Worm (Caenorhabditis elegans) whole organism, L4 larva: ENCODE measurements around the gene R10H1.1.

ENCODE experiments used
- F10B5.3 ChIP-seq: sonication (generic microtip); optimal IDR thresholded peaks from 2 replicates; lab custom pipeline; 2016; ENCODE audit warnings: mild to moderate bottlenecking, missing genetic modification characterization, missing compliant biosample characterization
- F49E8.2 ChIP-seq: sonication (generic microtip); optimal IDR thresholded peaks from 2 replicates; lab custom pipeline; 2016; ENCODE audit warnings: missing compliant biosample characterization, mild to moderate bottlenecking, missing genetic modification characterization, borderline replicate concordance
- T20F7.1 ChIP-seq: fragments of 200-800 bp; sonication (Bioruptor generic); optimal IDR thresholded peaks from 2 replicates; lab custom pipeline; 2018; ENCODE audit warnings: mild to moderate bottlenecking, missing genetic modification characterization, missing compliant biosample characterization
- ZK546.5 ChIP-seq, 2 experiments: sonication (generic microtip); optimal IDR thresholded peaks; 2 replicates each; lab custom pipeline; 2017; ENCODE audit warnings: missing biosample characterization in 2 of 2, missing genetic modification characterization in 2 of 2
- aha-1 ChIP-seq: fragments of 150-350 bp; peaks from one replicate; lab custom pipeline; 2014; ENCODE audit warnings: missing biosample characterization, missing genetic modification characterization
- ceh-20 ChIP-seq: fragments of 200-800 bp; sonication (Bioruptor generic); IDR thresholded peaks from 2 replicates; pipeline ENCODE4 v1.3.6; 2022; ENCODE audit warnings: missing genetic modification reagents, missing genetic modification characterization, missing compliant biosample characterization
- ceh-28 ChIP-seq: fragments of 150-350 bp; optimal IDR thresholded peaks from 2 replicates; lab custom pipeline; 2014; ENCODE audit warnings: missing biosample characterization, missing genetic modification reagents, missing genetic modification characterization
- ceh-62 ChIP-seq: sonication (generic microtip); optimal IDR thresholded peaks from 2 replicates; lab custom pipeline; 2017; ENCODE audit warnings: missing biosample characterization, missing genetic modification characterization
- ces-1 ChIP-seq: fragments of 150-350 bp; sonication (generic microtip); optimal IDR thresholded peaks from 4 replicates; lab custom pipeline; 2014; ENCODE audit warnings: missing biosample characterization, missing genetic modification reagents, missing genetic modification characterization
- daf-19 ChIP-seq: fragments of 200-800 bp; sonication (Bioruptor generic); conservative IDR thresholded peaks from 2 replicates; pipeline ENCODE4 v1.3.6; 2022; ENCODE audit warnings: missing genetic modification characterization, missing compliant biosample characterization
- egl-43 ChIP-seq: fragments of 200-800 bp; sonication (Bioruptor generic); IDR thresholded peaks from 2 replicates; pipeline ENCODE4 v1.3.6; 2022; ENCODE audit warnings: missing genetic modification reagents, missing genetic modification characterization, missing compliant biosample characterization
- fos-1 ChIP-seq: fragments of 150-350 bp; optimal IDR thresholded peaks from 2 replicates; lab custom pipeline; 2014; ENCODE audit warnings: missing biosample characterization, missing genetic modification characterization
- hif-1 ChIP-seq, 2 experiments: sonication (generic microtip); optimal IDR thresholded peaks; 2 replicates each; lab custom pipeline; 2016 to 2017; ENCODE audit warnings: missing compliant biosample characterization in 2 of 2, missing genetic modification characterization in 2 of 2, missing genetic modification reagents in 2 of 2, missing genotype in 2 of 2, mild to moderate bottlenecking in 1 of 2
- hlh-11 ChIP-seq: fragments of 200-800 bp; sonication (Bioruptor generic); optimal IDR thresholded peaks from 2 replicates; lab custom pipeline; 2018; ENCODE audit warnings: mild to moderate bottlenecking, missing genetic modification characterization, missing compliant biosample characterization
- lin-15B ChIP-seq: fragments of 150-350 bp; sonication (generic microtip); optimal IDR thresholded peaks from 3 replicates; lab custom pipeline; 2014; ENCODE audit warnings: missing biosample characterization, missing genetic modification characterization
- lsy-2 ChIP-seq, 2 experiments: fragments of 150-350 bp in 1 of 2; sonication (generic microtip) in 1 of 2; optimal IDR thresholded peaks; 2 replicates each; lab custom pipeline; 2014 to 2017; ENCODE audit warnings: missing biosample characterization in 2 of 2, missing genetic modification characterization in 2 of 2
- mep-1 ChIP-seq: fragments of 150-350 bp; sonication (generic microtip); optimal IDR thresholded peaks from 3 replicates; lab custom pipeline; 2014; ENCODE audit warnings: missing biosample characterization, missing genetic modification characterization
- mes-2 ChIP-seq: sonication (generic microtip); optimal IDR thresholded peaks from 2 replicates; lab custom pipeline; 2016; ENCODE audit warnings: missing genotype, mild to moderate bottlenecking, missing genetic modification characterization, missing compliant biosample characterization; ENCODE audit not compliant: poor library complexity, severe bottlenecking
- mxl-2 ChIP-seq: fragments of 200-800 bp; sonication (Bioruptor generic); conservative IDR thresholded peaks from 2 replicates; pipeline ENCODE4 v1.3.6; 2022; ENCODE audit warnings: missing genetic modification reagents, missing genetic modification characterization, missing compliant biosample characterization
- mxl-3 ChIP-seq: fragments of 200-800 bp; sonication (Bioruptor generic); optimal IDR thresholded peaks from 2 replicates; lab custom pipeline; 2018; ENCODE audit warnings: mild to moderate bottlenecking, missing genetic modification characterization, missing compliant biosample characterization
- nhr-10 ChIP-seq: fragments of 150-350 bp; optimal IDR thresholded peaks from 2 replicates; lab custom pipeline; 2014; ENCODE audit warnings: missing biosample characterization, missing genetic modification characterization
- nhr-102 ChIP-seq: sonication (generic microtip); optimal IDR thresholded peaks from 2 replicates; lab custom pipeline; 2016; ENCODE audit warnings: mild to moderate bottlenecking, missing genetic modification characterization, moderate library complexity, missing compliant biosample characterization
- nhr-11 ChIP-seq: fragments of 150-350 bp; optimal IDR thresholded peaks from 2 replicates; lab custom pipeline; 2014; ENCODE audit warnings: missing biosample characterization, missing genetic modification characterization
- nhr-111 ChIP-seq: fragments of 200-800 bp; sonication (Bioruptor generic); optimal IDR thresholded peaks from 2 replicates; lab custom pipeline; 2018; ENCODE audit warnings: mild to moderate bottlenecking, missing genetic modification characterization, missing compliant biosample characterization
- nhr-28 ChIP-seq: fragments of 150-350 bp; optimal IDR thresholded peaks from 2 replicates; lab custom pipeline; 2014; ENCODE audit warnings: missing biosample characterization, missing genetic modification characterization
- nhr-42 ChIP-seq: fragments of 200-800 bp; sonication (Bioruptor generic); IDR thresholded peaks from 2 replicates; pipeline ENCODE4 v1.3.6; 2022; ENCODE audit warnings: missing genetic modification characterization, missing compliant biosample characterization
- nhr-76 ChIP-seq: fragments of 150-350 bp; optimal IDR thresholded peaks from 2 replicates; lab custom pipeline; 2014; ENCODE audit warnings: missing biosample characterization, missing genetic modification characterization
- pha-4 ChIP-seq, 2 experiments: fragments of 150-350 bp in 1 of 2; fragments of 200-800 bp in 1 of 2; sonication (Bioruptor generic) in 1 of 2; IDR thresholded peaks in 1 of 2; optimal IDR thresholded peaks in 1 of 2; 2 replicates each; pipeline versions ENCODE4 v1.3.6 to Lab custom; 2014 to 2022; ENCODE audit warnings: missing genetic modification characterization in 2 of 2, missing genetic modification reagents in 2 of 2, missing biosample characterization in 1 of 2, missing compliant biosample characterization in 1 of 2
- rbr-2 ChIP-seq: sonication (generic microtip); optimal IDR thresholded peaks from 2 replicates; lab custom pipeline; 2016; ENCODE audit warnings: missing genotype, missing genetic modification characterization, missing compliant biosample characterization
- sdz-12 ChIP-seq: fragments of 200-800 bp; sonication (Bioruptor generic); optimal IDR thresholded peaks from 2 replicates; lab custom pipeline; 2018; ENCODE audit warnings: mild to moderate bottlenecking, missing genetic modification characterization, missing compliant biosample characterization
- set-16 ChIP-seq: fragments of 200-800 bp; sonication (Bioruptor generic); IDR thresholded peaks from 2 replicates; pipeline ENCODE4 v1.3.6; 2022; ENCODE audit warnings: missing genetic modification reagents, missing genetic modification characterization, missing compliant biosample characterization
- snpc-4 ChIP-seq: fragments of 150-350 bp; optimal IDR thresholded peaks from 2 replicates; lab custom pipeline; 2014; ENCODE audit warnings: missing biosample characterization, missing genetic modification characterization
- tra-1 ChIP-seq: fragments of 200-800 bp; sonication (Bioruptor generic); IDR thresholded peaks from 2 replicates; pipeline ENCODE4 v1.3.6; 2022; ENCODE audit warnings: missing genetic modification reagents, missing genetic modification characterization, missing compliant biosample characterization
- unc-39 ChIP-seq: sonication (generic microtip); optimal IDR thresholded peaks from 2 replicates; lab custom pipeline; 2017; ENCODE audit warnings: missing biosample characterization, missing genetic modification characterization
- unc-62 ChIP-seq, 3 experiments: fragments of 150-350 bp in 1 of 3; sonication (generic microtip); optimal IDR thresholded peaks in 2 of 3; peaks in 1 of 3; 1 replicate in 1 of 3; 2 replicates in 2 of 3; lab custom pipeline; 2014 to 2017; ENCODE audit warnings: missing biosample characterization in 3 of 3, missing genetic modification characterization in 3 of 3, missing genetic modification reagents in 3 of 3, missing genotype in 1 of 3
- zfp-3 ChIP-seq: fragments of 200-800 bp; sonication (Bioruptor generic); conservative IDR thresholded peaks from 2 replicates; pipeline ENCODE4 v1.3.6; 2022; ENCODE audit warnings: missing genetic modification reagents, missing genetic modification characterization, missing compliant biosample characterization
- zip-11 ChIP-seq: fragments of 200-800 bp; sonication (Bioruptor generic); IDR thresholded peaks from 2 replicates; pipeline ENCODE4 v1.3.6; 2022; ENCODE audit warnings: missing genetic modification characterization, missing compliant biosample characterization
- zip-2 ChIP-seq: fragments of 150-350 bp; optimal IDR thresholded peaks from 2 replicates; lab custom pipeline; 2014; ENCODE audit warnings: missing biosample characterization, missing genetic modification characterization
- ztf-11 ChIP-seq: fragments of 150-350 bp; optimal IDR thresholded peaks from 2 replicates; lab custom pipeline; 2014; ENCODE audit warnings: missing biosample characterization, missing genetic modification characterization
- ztf-7 ChIP-seq: fragments of 150-350 bp; optimal IDR thresholded peaks from 2 replicates; lab custom pipeline; 2014; ENCODE audit warnings: missing biosample characterization, missing genetic modification characterization

R10H1.1 gene

ce11 chrII:7529078-7529683, 34.9 kb downstream of the R10H1.1 start, which contains the start of gene ZK1290.5 (continued):
- TF ChIP-seq nhr-76 (tag; lab: Kevin White, UChicago): peak; percentile 63
- peak; percentile 36; the same call in 1 of the 2 replicates for TF ChIP-seq set-16 (GFP tag; lab: Robert Waterston, UW)
- no peak for TF ChIP-seq ZK546.5 (tag; optimal IDR thresholded peaks at IDR 0.05; lab: Kevin White, UChicago)
- peak; percentile 40 for TF ChIP-seq zip-2 (tag; lab: Kevin White, UChicago)
- no peak for TF ChIP-seq ces-1 (GFP tag; lab: Kevin White, UChicago)
- no peak for TF ChIP-seq ztf-11 (tag; lab: Kevin White, UChicago)
- TF ChIP-seq nhr-111 (GFP tag; lab: Kevin White, UChicago): no peak
- peak; percentile 86 for TF ChIP-seq pha-4 (GFP tag; IDR thresholded peaks at IDR 0.05; lab: Robert Waterston, UW)
- TF ChIP-seq pha-4 (tag; optimal IDR thresholded peaks at IDR 0.05; lab: Kevin White, UChicago): peak; percentile 61
- TF ChIP-seq aha-1 (tag; lab: Kevin White, UChicago): peak; percentile 96
- TF ChIP-seq daf-19 (GFP tag; lab: Robert Waterston, UW): no peak
- TF ChIP-seq nhr-102 (tag; lab: Kevin White, UChicago): peak; percentile 90
- TF ChIP-seq zip-11: no peak
- peak; percentile 34 for TF ChIP-seq fos-1 (tag; lab: Kevin White, UChicago)
- peak; percentile 37 for TF ChIP-seq ztf-7 (tag; lab: Kevin White, UChicago)
- no peak for TF ChIP-seq unc-39 (tag; lab: Kevin White, UChicago)
- peak in 1 of 2 experiments; percentile 69 for TF ChIP-seq hif-1 (tag; optimal IDR thresholded peaks at IDR 0.05; lab: Kevin White, UChicago)
- TF ChIP-seq tra-1 (GFP tag; lab: Robert Waterston, UW): peak; percentile 96
- TF ChIP-seq hlh-11 (tag; lab: Kevin White, UChicago): peak; percentile 99
- peak in 1 of 2 experiments; percentile 91 for TF ChIP-seq unc-62 (GFP tag; optimal IDR thresholded peaks at IDR 0.05 in 1 of 2; lab: Kevin White, UChicago)
- no peak for TF ChIP-seq unc-62 (tag; optimal IDR thresholded peaks at IDR 0.05; lab: Kevin White, UChicago)
- TF ChIP-seq mep-1 (tag; lab: Kevin White, UChicago): peak; percentile 87
- TF ChIP-seq mes-2: peak; percentile 56
- no peak for TF ChIP-seq egl-43 (GFP tag; lab: Robert Waterston, UW)
- TF ChIP-seq snpc-4 (tag; lab: Kevin White, UChicago): no peak
- TF ChIP-seq lin-15B: no peak
- TF ChIP-seq lsy-2 (tag; optimal IDR thresholded peaks at IDR 0.05; lab: Kevin White, UChicago): peak; percentile 36 to 89
- TF ChIP-seq F10B5.3 (tag; lab: Kevin White, UChicago): no peak
- peak; percentile 90 for TF ChIP-seq ceh-20 (GFP tag; lab: Robert Waterston, UW)
- TF ChIP-seq nhr-11: peak; percentile 89
- TF ChIP-seq T20F7.1 (GFP tag; lab: Kevin White, UChicago): peak; percentile 84
- peak; percentile 83 for TF ChIP-seq nhr-10 (tag; lab: Kevin White, UChicago)

ce11 chrII:7530944-7531343, 36.7 kb downstream of the R10H1.1 start, which contains the start of gene wrt-1:
Gene wrt-1, plus strand, starts transcription at chrII:7530996.
- peak; percentile 46; the same call in 1 of the 2 replicates for TF ChIP-seq egl-43 (GFP tag; lab: Robert Waterston, UW)
- peak; percentile 41 for TF ChIP-seq hlh-11 (tag; lab: Kevin White, UChicago)
- TF ChIP-seq ceh-20 (GFP tag; lab: Robert Waterston, UW): no peak; the same call in 1 of the 2 replicates
- TF ChIP-seq mxl-3 (GFP tag; lab: Kevin White, UChicago): peak; percentile 0
- TF ChIP-seq ceh-62 (tag; lab: Kevin White, UChicago): no peak
- no peak for TF ChIP-seq nhr-11
- TF ChIP-seq zfp-3: peak; percentile 58; the same call in 1 of the 2 replicates
- no peak for TF ChIP-seq ceh-28
- peak; percentile 22; the same call in 1 of the 2 replicates for TF ChIP-seq set-16 (GFP tag; lab: Robert Waterston, UW)
- TF ChIP-seq nhr-28 (tag; lab: Kevin White, UChicago): no peak
- TF ChIP-seq sdz-12: no peak
- TF ChIP-seq mes-2: no peak
- no peak for TF ChIP-seq nhr-42 (GFP tag; lab: Robert Waterston, UW)
- no peak for TF ChIP-seq rbr-2 (tag; lab: Kevin White, UChicago)
- 0 out of 2 replicates have a peak, but pooled peaks have one; percentile 26 for TF ChIP-seq mxl-2 (GFP tag; lab: Robert Waterston, UW)
- TF ChIP-seq F49E8.2 (tag; lab: Kevin White, UChicago): no peak
- TF ChIP-seq, all 104 proteins: peak for 6
